Fruit fly (Drosophila melanogaster): ENCODE results near the gene nej.

Gene nej

dm6 chrX:9640690-9641149 lies 46.1 kb downstream of the nej start (continued):
- no peak for TF ChIP-seq unc-4 (GFP tag; IDR thresholded peaks at IDR 0.05; ENCODE audit: partially characterized antibody)
- peak; percentile 88 for TF ChIP-seq twi (tag; optimal IDR thresholded peaks at IDR 0.05)
- peak; percentile 77 for TF ChIP-seq CG14965 (GFP tag; optimal IDR thresholded peaks at IDR 0.05; ENCODE audit: borderline replicate concordance)
- peak; percentile 97 for TF ChIP-seq row (GFP tag; IDR thresholded peaks at IDR 0.05)
- TF ChIP-seq ham (GFP tag; IDR thresholded peaks at IDR 0.05): peak; percentile 70; the same call in 1 of the 2 replicates
- peak; percentile 99 for TF ChIP-seq tap (tag; optimal IDR thresholded peaks at IDR 0.05)
- TF ChIP-seq CG17612 (GFP tag; IDR thresholded peaks at IDR 0.05): peak; percentile 69
- TF ChIP-seq Ada2b (GFP tag; IDR thresholded peaks at IDR 0.05): peak; percentile 96
- no peak; the same call in 3 of the 4 replicates for TF ChIP-seq chinmo (GFP tag; IDR thresholded peaks at IDR 0.05; ENCODE audit: partially characterized antibody)
- peak; percentile 99 for TF ChIP-seq CG10543 (GFP tag; optimal IDR thresholded peaks at IDR 0.05)
- peak; percentile 94 for TF ChIP-seq CG17328 (GFP tag; IDR thresholded peaks at IDR 0.05)
- no peak for TF ChIP-seq Hr39 (optimal IDR thresholded peaks at IDR 0.05)
- peak; percentile 91 for TF ChIP-seq CG31224 (GFP tag; IDR thresholded peaks at IDR 0.05)
- TF ChIP-seq Mes4 (GFP tag; optimal IDR thresholded peaks at IDR 0.05): peak; percentile 93
- TF ChIP-seq Bteb2 (GFP tag; optimal IDR thresholded peaks at IDR 0.05): peak; percentile 98
- peak; percentile 33 to 82 for TF ChIP-seq insv (GFP tag; optimal IDR thresholded peaks at IDR 0.05)
- peak; percentile 99 for TF ChIP-seq CG10147 (GFP tag; optimal IDR thresholded peaks at IDR 0.05)
- peak; percentile 94 for TF ChIP-seq CG3847 (GFP tag; IDR thresholded peaks at IDR 0.05)
- TF ChIP-seq da (GFP tag; optimal IDR thresholded peaks at IDR 0.05): peak; percentile 81
- TF ChIP-seq Lpt (GFP tag; optimal IDR thresholded peaks at IDR 0.05): no peak
- peak; percentile 67 for TF ChIP-seq corto (GFP tag; optimal IDR thresholded peaks at IDR 0.05)
- peak; percentile 67 for TF ChIP-seq ssp (GFP tag; IDR thresholded peaks at IDR 0.05)
- peak; percentile 92 for TF ChIP-seq sima (GFP tag; optimal IDR thresholded peaks at IDR 0.05)
- TF ChIP-seq Bdp1 (GFP tag; optimal IDR thresholded peaks at IDR 0.05): peak; percentile 86
- peak; percentile 93 for TF ChIP-seq bab2 (GFP tag; optimal IDR thresholded peaks at IDR 0.05)
- peak; percentile 93 for TF ChIP-seq CG12155 (GFP tag; optimal IDR thresholded peaks at IDR 0.05)
- TF ChIP-seq CG17802 (tag; optimal IDR thresholded peaks at IDR 0.05): peak; percentile 80
- peak; percentile 90 for TF ChIP-seq CG11247 (GFP tag; IDR thresholded peaks at IDR 0.05)
- TF ChIP-seq sens (GFP tag): peak; percentile 99
- peak; percentile 88 for TF ChIP-seq CG9437 (GFP tag; optimal IDR thresholded peaks at IDR 0.05)
- TF ChIP-seq nau (GFP tag; optimal IDR thresholded peaks at IDR 0.05): peak; percentile 97
- TF ChIP-seq Scr (GFP tag; IDR thresholded peaks at IDR 0.05; ENCODE audit: partially characterized antibody): no peak
- TF ChIP-seq CG16815 (GFP tag; optimal IDR thresholded peaks at IDR 0.05): peak; percentile 51
- peak; percentile 94 for TF ChIP-seq HLH54F (GFP tag; optimal IDR thresholded peaks at IDR 0.05)
- no peak for TF ChIP-seq pita (GFP tag; optimal IDR thresholded peaks at IDR 0.05)
- TF ChIP-seq CG34376 (GFP tag; optimal IDR thresholded peaks at IDR 0.05): peak; percentile 100
- no peak for TF ChIP-seq zen2 (GFP tag; IDR thresholded peaks at IDR 0.05; ENCODE audit: partially characterized antibody)
- peak; percentile 75 for TF ChIP-seq Neu2 (GFP tag; optimal IDR thresholded peaks at IDR 0.05; ENCODE audit: borderline replicate concordance)
- TF ChIP-seq Taf1 (GFP tag; IDR thresholded peaks at IDR 0.05): peak; percentile 93
- TF ChIP-seq peb (GFP tag; IDR thresholded peaks at IDR 0.05): peak; percentile 72; the same call in 1 of the 2 replicates
- TF ChIP-seq CG14014 (GFP tag; IDR thresholded peaks at IDR 0.05): peak; percentile 97
- no peak for TF ChIP-seq lov (optimal IDR thresholded peaks at IDR 0.05)
- peak; percentile 76; the same call in 2 of the 3 replicates for TF ChIP-seq lov (GFP tag; IDR thresholded peaks at IDR 0.05)
- peak; percentile 94 for TF ChIP-seq CG15601 (tag; optimal IDR thresholded peaks at IDR 0.05)
- peak; percentile 95 for TF ChIP-seq CG18262 (tag; optimal IDR thresholded peaks at IDR 0.05)
- TF ChIP-seq CG14441 (GFP tag; IDR thresholded peaks at IDR 0.05): peak; percentile 94
- peak; percentile 96 for TF ChIP-seq ERR (GFP tag; optimal IDR thresholded peaks at IDR 0.05)
- peak; percentile 93 for TF ChIP-seq exex (tag; optimal IDR thresholded peaks at IDR 0.05)
- no peak for TF ChIP-seq Sin3A (optimal IDR thresholded peaks at IDR 0.05)
- peak; percentile 80 for TF ChIP-seq Usf (GFP tag; optimal IDR thresholded peaks at IDR 0.05)
- TF ChIP-seq CG8290 (GFP tag; optimal IDR thresholded peaks at IDR 0.05): peak; percentile 77
- peak; percentile 70 to 99 for TF ChIP-seq CG8290 (tag; optimal IDR thresholded peaks at IDR 0.05)

Data from whole organism, embryonic.